Fruit fly (Drosophila melanogaster): ENCODE results near the gene Tsp29Fb.

dm6 chr2L:8972905-8973304 lies 35.7 kb downstream of the Tsp29Fb start:
- TF ChIP-seq CG8478 (optimal IDR thresholded peaks at IDR 0.05) (no peak), CTCF (optimal IDR thresholded peaks at IDR 0.05) (no peak)
